ENCODE assay signal across 3 worm cellular contexts in genomic region chrV:6780676-6781075, ce11.
A peak's percentile ranks its signal among the peaks of the same experiment; 100 is the strongest.
TF ChIP-seq lines count a peak whose summit lies in the region.

No protein-coding gene starts in this region.

TF ChIP-seq in whole organism, L1 larva, 84 proteins besides CTCF, POLR2A, EP300 and RAD21:
- TF ChIP-seq nhr-47 (tag; optimal IDR thresholded peaks at IDR 0.05; lab: Kevin White, UChicago), result peak; percentile 33
- TF ChIP-seq hlh-4 (tag; optimal IDR thresholded peaks at IDR 0.05; lab: Kevin White, UChicago), result peak; percentile 62
- no peak for TF ChIP-seq alr-1 (tag; optimal IDR thresholded peaks at IDR 0.05; lab: Kevin White, UChicago; ENCODE audit: borderline replicate concordance)
- TF ChIP-seq tlp-1 (tag; optimal IDR thresholded peaks at IDR 0.05; lab: Kevin White, UChicago), result no peak
- TF ChIP-seq Y116A8C.19 (tag; optimal IDR thresholded peaks at IDR 0.05; lab: Kevin White, UChicago; ENCODE audit: borderline replicate concordance), result no peak
- peak; percentile 48 for TF ChIP-seq fkh-8 (tag; optimal IDR thresholded peaks at IDR 0.05; lab: Kevin White, UChicago)
- TF ChIP-seq pag-3 (tag; optimal IDR thresholded peaks at IDR 0.05; lab: Kevin White, UChicago; ENCODE audit: borderline replicate concordance, insufficient read depth), result no peak
- no peak for TF ChIP-seq pqm-1 (tag; optimal IDR thresholded peaks at IDR 0.05; lab: Kevin White, UChicago)
- TF ChIP-seq mep-1 (tag; optimal IDR thresholded peaks at IDR 0.05; lab: Kevin White, UChicago), result no peak
- peak; percentile 54 for TF ChIP-seq nhr-71 (tag; optimal IDR thresholded peaks at IDR 0.05; lab: Kevin White, UChicago)

TF ChIP-seq in whole organism, L4 larva, 104 proteins besides CTCF, POLR2A, EP300 and RAD21:
- TF ChIP-seq aha-1 (tag; lab: Kevin White, UChicago) (peak; percentile 34), unc-39 (tag; optimal IDR thresholded peaks at IDR 0.05; lab: Kevin White, UChicago) (no peak)

TF ChIP-seq in whole organism, young adult, 124 proteins besides CTCF, POLR2A, EP300 and RAD21:
- TF ChIP-seq cebp-2 (GFP tag; IDR thresholded peaks at IDR 0.05; lab: Robert Waterston, UW), result 0 out of 2 replicates have a peak, but pooled peaks have one; percentile 26
- TF ChIP-seq pha-4 (tag; optimal IDR thresholded peaks at IDR 0.05; lab: Kevin White, UChicago), result no peak
- no peak for TF ChIP-seq ceh-40 (GFP tag; IDR thresholded peaks at IDR 0.05; lab: Robert Waterston, UW)
- no peak for TF ChIP-seq chd-7 (tag; optimal IDR thresholded peaks at IDR 0.05; lab: Kevin White, UChicago)
- no peak for TF ChIP-seq fkh-3 (tag; optimal IDR thresholded peaks at IDR 0.05; lab: Kevin White, UChicago)
- TF ChIP-seq die-1 (tag; optimal IDR thresholded peaks at IDR 0.05; lab: Kevin White, UChicago), result no peak
